Worm (Caenorhabditis elegans): Measurements from ENCODE around the gene srh-219.

Gene srh-219

ce11 chrV:15495169-15495568 is at the start of gene srh-219:
TSS of gene srh-219 (plus strand) at chrV:15495469.
- no peak for TF ChIP-seq unc-62 (GFP tag; optimal IDR thresholded peaks at IDR 0.05)

- TF ChIP-seq unc-62 (GFP tag; optimal IDR thresholded peaks at IDR 0.05) = no peak
Observed at ce11 chrV:15448408-15448807, 46.9 kb upstream of the srh-219 start, which contains the start of gene T26H5.4. TSS of gene T26H5.4 (minus strand) at chrV:15448701.

ce11 chrV:15448865-15449264 is 46.4 kb upstream of the srh-219 start, which contains the start of gene T26H5.14:
TSS of gene T26H5.14 (plus strand) at chrV:15449165.
- TF ChIP-seq unc-62 (GFP tag; optimal IDR thresholded peaks at IDR 0.05) = no peak

ce11 chrV:15451421-15451820 is 43.8 kb upstream of the srh-219 start, which contains the start of gene srw-33:
TSS of gene srw-33 (minus strand) at chrV:15451521.
- no peak for TF ChIP-seq unc-62 (GFP tag; optimal IDR thresholded peaks at IDR 0.05)

- no peak for TF ChIP-seq unc-62 (GFP tag; optimal IDR thresholded peaks at IDR 0.05)
Observed at ce11 chrV:15454322-15454721, 40.9 kb upstream of the srh-219 start.

- no peak for TF ChIP-seq unc-62 (GFP tag; optimal IDR thresholded peaks at IDR 0.05)
Observed at ce11 chrV:15459088-15459487, 36.2 kb upstream of the srh-219 start, which contains the start of gene str-71. TSS of gene str-71 (minus strand) at chrV:15459188.

ce11 chrV:15464402-15464801 is 30.9 kb upstream of the srh-219 start, which contains the start of gene rocf-1:
TSS of gene rocf-1 (minus strand) at chrV:15464502.
- TF ChIP-seq unc-62 (GFP tag; optimal IDR thresholded peaks at IDR 0.05) = no peak

ce11 chrV:15465032-15465727 is 30.1 kb upstream of the srh-219 start, which contains the start of gene pqn-71:
TSS of gene pqn-71 (plus strand) at chrV:15465677.
- no peak for TF ChIP-seq unc-62 (GFP tag; optimal IDR thresholded peaks at IDR 0.05)

- TF ChIP-seq unc-62 (GFP tag; optimal IDR thresholded peaks at IDR 0.05) = no peak
Observed at ce11 chrV:15466017-15466416, 29.3 kb upstream of the srh-219 start.

- no peak for TF ChIP-seq unc-62 (GFP tag; optimal IDR thresholded peaks at IDR 0.05)
Observed at ce11 chrV:15466719-15467118, 28.6 kb upstream of the srh-219 start.

- no peak for TF ChIP-seq unc-62 (GFP tag; optimal IDR thresholded peaks at IDR 0.05)
Observed at ce11 chrV:15471029-15471428, 24.2 kb upstream of the srh-219 start, which contains the start of gene dpf-1. TSS of gene dpf-1 (plus strand) at chrV:15471329.

ce11 chrV:15478597-15478996 is 16.7 kb upstream of the srh-219 start, which contains the start of gene C06B8.2:
TSS of gene C06B8.2 (minus strand) at chrV:15478749.
- TF ChIP-seq unc-62 (GFP tag; optimal IDR thresholded peaks at IDR 0.05) = no peak

- no peak for TF ChIP-seq unc-62 (GFP tag; optimal IDR thresholded peaks at IDR 0.05)
Observed at ce11 chrV:15479107-15479506, 16.2 kb upstream of the srh-219 start.

- TF ChIP-seq unc-62 (GFP tag; optimal IDR thresholded peaks at IDR 0.05) = no peak
Observed at ce11 chrV:15479825-15480224, 15.4 kb upstream of the srh-219 start.

ce11 chrV:15480505-15481075 is 14.7 kb upstream of the srh-219 start:
- TF ChIP-seq unc-62 (GFP tag; optimal IDR thresholded peaks at IDR 0.05) = no peak

ce11 chrV:15481374-15481773 is 13.9 kb upstream of the srh-219 start, which contains the start of gene nhr-150:
TSS of gene nhr-150 (minus strand) at chrV:15481465.
- TF ChIP-seq unc-62 (GFP tag; optimal IDR thresholded peaks at IDR 0.05) = no peak

- TF ChIP-seq unc-62 (GFP tag; optimal IDR thresholded peaks at IDR 0.05) = no peak
Observed at ce11 chrV:15483563-15483962, 11.7 kb upstream of the srh-219 start.

All from whole organism, dauer.